Fruit fly (Drosophila melanogaster) whole organism, pupa: ENCODE data around the gene tara.

Experiments
- CG10348 ChIP-seq: fragments of 200-800 bp; sonication (Bioruptor generic); IDR thresholded peaks from 2 replicates; pipeline ENCODE4 v1.3.6; 2022; ENCODE audit warnings: missing biosample characterization, missing genetic modification characterization
- CG12605 ChIP-seq: fragments of 200-800 bp; sonication (Bioruptor generic); IDR thresholded peaks from 2 replicates; pipeline ENCODE4 v1.3.6; 2022; ENCODE audit warnings: missing biosample characterization, missing genetic modification characterization
- CG13204 ChIP-seq: fragments of 200-800 bp; sonication (Bioruptor generic); optimal IDR thresholded peaks from 2 replicates; lab custom pipeline; 2018; ENCODE audit warnings: missing biosample characterization, mild to moderate bottlenecking, missing genetic modification characterization, moderate library complexity
- CG14655 ChIP-seq: fragments of 200-800 bp; sonication (Bioruptor generic); optimal IDR thresholded peaks from 3 replicates; lab custom pipeline; 2017; ENCODE audit warnings: mild to moderate bottlenecking, missing biosample characterization, missing genetic modification reagents, missing genetic modification characterization
- CG15710 ChIP-seq: fragments of 200-800 bp; sonication (Bioruptor generic); optimal IDR thresholded peaks from 2 replicates; lab custom pipeline; 2018; ENCODE audit warnings: missing biosample characterization, mild to moderate bottlenecking, missing genetic modification characterization, moderate library complexity
- CG17806 ChIP-seq: fragments of 200-800 bp; sonication (Bioruptor generic); optimal IDR thresholded peaks from 2 replicates; lab custom pipeline; 2018; ENCODE audit warnings: missing biosample characterization, mild to moderate bottlenecking, missing genetic modification characterization, moderate library complexity
- CG32121 ChIP-seq: fragments of 200-800 bp; sonication (Bioruptor generic); IDR thresholded peaks from 2 replicates; pipeline ENCODE4 v1.3.6; 2022; ENCODE audit warnings: missing biosample characterization, missing genetic modification characterization
- CG34367 ChIP-seq: fragments of 200-800 bp; sonication (Bioruptor generic); optimal IDR thresholded peaks from 2 replicates; lab custom pipeline; 2018; ENCODE audit warnings: missing biosample characterization, mild to moderate bottlenecking, missing genetic modification characterization
- CG4496 ChIP-seq: fragments of 200-800 bp; sonication (Bioruptor generic); IDR thresholded peaks from 3 replicates; pipeline ENCODE4 v1.3.6; 2022; ENCODE audit warnings: missing biosample characterization, missing genetic modification characterization
- CG8159 ChIP-seq: fragments of 200-800 bp; sonication (Bioruptor generic); optimal IDR thresholded peaks from 3 replicates; lab custom pipeline; 2018; ENCODE audit warnings: missing biosample characterization, mild to moderate bottlenecking, missing genetic modification characterization, moderate library complexity
- CG8301 ChIP-seq: fragments of 200-800 bp; sonication (Bioruptor generic); optimal IDR thresholded peaks from 2 replicates; lab custom pipeline; 2018; ENCODE audit warnings: missing biosample characterization, mild to moderate bottlenecking, missing genetic modification characterization
- CG9948 ChIP-seq: fragments of 200-800 bp; sonication (Bioruptor generic); optimal IDR thresholded peaks from 2 replicates; lab custom pipeline; 2018; ENCODE audit warnings: missing biosample characterization, mild to moderate bottlenecking, missing genetic modification characterization, moderate library complexity
- D1 ChIP-seq: fragments of 200-800 bp; sonication (Bioruptor generic); optimal IDR thresholded peaks from 2 replicates; lab custom pipeline; 2018; ENCODE audit warnings: missing biosample characterization, mild to moderate bottlenecking, missing genetic modification characterization, moderate library complexity
- EcR ChIP-seq: fragments of 200-800 bp; sonication (Bioruptor generic); optimal IDR thresholded peaks from 3 replicates; lab custom pipeline; 2019; ENCODE audit warnings: missing biosample characterization, missing genetic modification characterization, mild to moderate bottlenecking, moderate library complexity, missing genetic modification reagents
- Ets98B ChIP-seq: fragments of 200-800 bp; sonication (Bioruptor generic); IDR thresholded peaks from 2 replicates; pipeline ENCODE4 v1.3.6; 2022; ENCODE audit warnings: missing biosample characterization, missing genetic modification characterization
- Pif1A ChIP-seq: fragments of 200-800 bp; sonication (Bioruptor generic); optimal IDR thresholded peaks from 3 replicates; lab custom pipeline; 2016; ENCODE audit warnings: missing biosample characterization, missing genetic modification characterization
- Pif1B ChIP-seq: fragments of 200-800 bp; sonication (Bioruptor generic); optimal IDR thresholded peaks from 3 replicates; lab custom pipeline; 2016; ENCODE audit warnings: missing biosample characterization, missing genetic modification characterization
- Snoo ChIP-seq: fragments of 200-800 bp; sonication (Bioruptor generic); optimal IDR thresholded peaks from 3 replicates; lab custom pipeline; 2017; ENCODE audit warnings: missing biosample characterization, mild to moderate bottlenecking, missing genetic modification characterization, inconsistent platforms
- fd96Ca ChIP-seq: fragments of 200-800 bp; sonication (Bioruptor generic); IDR thresholded peaks from 3 replicates; pipeline ENCODE4 v1.3.6; 2022; ENCODE audit warnings: missing biosample characterization, missing genetic modification characterization
- gl ChIP-seq: fragments of 200-800 bp; sonication (Bioruptor generic); optimal IDR thresholded peaks from 2 replicates; lab custom pipeline; 2018; ENCODE audit warnings: missing biosample characterization, mild to moderate bottlenecking, missing genetic modification characterization
- rn ChIP-seq: fragments of 200-800 bp; sonication (Bioruptor generic); IDR thresholded peaks from 2 replicates; pipeline ENCODE4 v1.3.6; 2022; ENCODE audit warnings: missing biosample characterization, missing genetic modification characterization

The tara gene

dm6 chr3R:16253974-16254408 lies 28.5 kb downstream of the tara start:
- TF ChIP-seq CG13204 = peak; percentile 96
- TF ChIP-seq Snoo (tag; lab: Kevin White, UChicago) = no peak
- peak; percentile 43 for TF ChIP-seq EcR

dm6 chr3R:16254616-16255601 lies 29.5 kb downstream of the tara start:
- TF ChIP-seq CG8159 (tag; lab: Kevin White, UChicago) = peak; percentile 18
- TF ChIP-seq CG13204 = peak; percentile 96
- TF ChIP-seq Pif1B = peak; percentile 4
- no peak for TF ChIP-seq CG34367
- no peak for TF ChIP-seq rn (GFP tag; lab: Robert Waterston, UW)
- TF ChIP-seq EcR = peak; percentile 47
- TF ChIP-seq, all 21 proteins: peak for 4

dm6 chr3R:16256135-16256534 lies 30.7 kb downstream of the tara start:
- TF ChIP-seq CG14655 (GFP tag; lab: Kevin White, UChicago) (no peak), CG4496 (GFP tag; lab: Robert Waterston, UW) (peak; percentile 55; the same call in 2 of the 3 replicates), CG10348 (GFP tag; lab: Robert Waterston, UW) (no peak), CG12605 (GFP tag; lab: Robert Waterston, UW) (no peak), gl (tag; lab: Kevin White, UChicago) (no peak), CG17806 (tag; lab: Kevin White, UChicago) (no peak), CG32121 (GFP tag; lab: Robert Waterston, UW) (peak; percentile 65), Pif1B (no peak), Ets98B (peak; percentile 22; the same call in 1 of the 2 replicates), EcR (peak; percentile 55), rn (GFP tag; lab: Robert Waterston, UW) (no peak), CG8301 (tag; lab: Kevin White, UChicago) (no peak), CG13204 (peak; percentile 88), D1 (tag; lab: Kevin White, UChicago) (no peak)

DNA sequence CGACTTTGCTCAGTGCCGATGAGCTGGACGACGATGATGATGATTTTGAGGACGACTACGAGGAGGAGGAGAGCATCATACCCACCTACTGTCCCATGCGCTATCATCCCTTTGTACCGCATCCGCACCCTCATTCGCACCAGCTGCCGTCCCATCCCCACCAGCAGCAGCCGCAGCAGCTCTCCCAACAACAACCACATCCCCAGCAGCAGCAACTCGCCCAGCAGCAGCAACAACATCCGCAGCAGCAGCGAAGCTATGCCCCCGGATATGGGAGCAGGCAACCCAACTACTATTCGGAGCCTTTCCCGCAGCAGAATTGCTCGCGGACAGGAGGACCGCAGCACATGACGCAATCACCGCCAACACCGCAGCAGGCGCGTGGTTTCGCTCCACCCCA lies 31.9 kb downstream of the tara start:
- TF ChIP-seq CG34367 (no peak), CG32121 (GFP tag; lab: Robert Waterston, UW) (no peak), CG12605 (GFP tag; lab: Robert Waterston, UW) (no peak), CG17806 (tag; lab: Kevin White, UChicago) (no peak), CG8159 (tag; lab: Kevin White, UChicago) (no peak), Pif1B (no peak), CG4496 (GFP tag; lab: Robert Waterston, UW) (no peak), gl (tag; lab: Kevin White, UChicago) (no peak), Pif1A (GFP tag; lab: Kevin White, UChicago) (no peak)

DNA sequence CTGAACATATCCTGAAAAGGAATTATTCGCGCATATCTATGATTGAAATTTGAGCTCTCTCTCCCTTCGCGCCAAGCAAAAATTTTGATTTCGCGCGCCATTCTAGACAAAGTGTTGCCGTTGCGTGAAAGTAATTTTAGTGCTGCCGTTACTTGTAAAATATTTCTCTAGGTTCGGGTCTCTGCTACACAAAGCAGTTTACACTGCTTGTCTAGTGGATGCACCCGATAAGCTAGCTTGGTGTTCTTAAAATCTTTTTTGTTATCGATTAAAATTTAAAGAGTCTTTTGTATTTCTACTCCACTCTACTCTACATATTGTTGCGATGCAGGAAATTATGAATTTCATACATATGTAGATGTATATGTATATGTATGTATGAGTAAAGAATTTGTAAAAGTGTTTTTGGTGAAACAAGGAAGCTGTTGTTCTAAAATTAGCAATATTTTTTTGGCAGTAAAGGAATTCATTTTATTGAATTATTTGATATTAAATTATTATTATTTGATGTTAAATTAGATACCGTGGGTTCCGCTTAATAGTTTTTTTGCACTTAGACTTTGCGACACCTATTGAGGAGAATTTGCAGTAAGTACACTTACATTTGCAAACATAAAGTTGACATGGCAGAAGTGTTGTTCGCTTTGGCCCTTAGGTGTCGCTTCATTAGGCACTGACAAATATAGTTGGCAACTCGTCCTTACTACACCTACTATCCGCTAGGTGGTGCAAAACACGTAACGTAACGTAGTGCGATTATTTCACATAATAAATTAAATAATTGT lies 35.1 kb downstream of the tara start:
- TF ChIP-seq Ets98B (0 out of 2 replicates have a peak, but pooled peaks have one; percentile 14), Pif1A (GFP tag; lab: Kevin White, UChicago) (no peak), CG4496 (GFP tag; lab: Robert Waterston, UW) (peak; percentile 45; the same call in 1 of the 3 replicates), CG10348 (GFP tag; lab: Robert Waterston, UW) (no peak), fd96Ca (GFP tag; lab: Robert Waterston, UW) (no peak), CG15710 (tag; lab: Kevin White, UChicago) (peak; percentile 13), D1 (tag; lab: Kevin White, UChicago) (no peak), CG9948 (tag; lab: Kevin White, UChicago) (no peak), Snoo (tag; lab: Kevin White, UChicago) (peak; percentile 42), CG12605 (GFP tag; lab: Robert Waterston, UW) (no peak), CG17806 (tag; lab: Kevin White, UChicago) (no peak), EcR (no peak), CG8159 (tag; lab: Kevin White, UChicago) (no peak), CG32121 (GFP tag; lab: Robert Waterston, UW) (no peak), rn (GFP tag; lab: Robert Waterston, UW) (no peak), CG13204 (no peak), CG14655 (GFP tag; lab: Kevin White, UChicago) (no peak), CG34367 (peak; percentile 45), gl (tag; lab: Kevin White, UChicago) (no peak), CG8301 (tag; lab: Kevin White, UChicago) (no peak), Pif1B (no peak)
